Worm (Caenorhabditis elegans): ENCODE results near the gene gfat-1.

gfat-1 gene

DNA sequence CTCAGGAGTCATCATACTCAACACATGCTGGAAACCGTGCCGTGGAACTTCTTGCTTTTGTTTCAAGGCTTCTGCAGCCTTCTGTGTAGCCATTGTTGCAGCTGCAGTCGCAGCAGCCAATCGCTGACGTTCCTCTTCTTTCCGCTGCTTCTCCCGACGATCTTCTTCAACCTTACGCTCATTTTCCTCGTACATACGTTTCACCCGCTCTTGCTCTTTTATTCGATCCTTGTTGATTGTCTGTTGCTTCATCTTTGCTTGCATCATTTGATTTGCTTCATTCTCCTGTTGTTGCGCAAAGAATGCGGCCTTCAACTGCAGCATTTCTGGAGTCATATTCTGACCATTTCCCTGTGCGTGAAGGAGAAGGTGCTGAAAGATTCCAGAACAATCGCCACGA is 27.4 kb upstream of the gfat-1 start:
- TF ChIP-seq aly-1 (tag; optimal IDR thresholded peaks at IDR 0.05) (peak; percentile 63), tbx-37 (GFP tag; conservative IDR thresholded peaks at IDR 0.05) (no peak), flt-1 (GFP tag; IDR thresholded peaks at IDR 0.05) (no peak)

DNA sequence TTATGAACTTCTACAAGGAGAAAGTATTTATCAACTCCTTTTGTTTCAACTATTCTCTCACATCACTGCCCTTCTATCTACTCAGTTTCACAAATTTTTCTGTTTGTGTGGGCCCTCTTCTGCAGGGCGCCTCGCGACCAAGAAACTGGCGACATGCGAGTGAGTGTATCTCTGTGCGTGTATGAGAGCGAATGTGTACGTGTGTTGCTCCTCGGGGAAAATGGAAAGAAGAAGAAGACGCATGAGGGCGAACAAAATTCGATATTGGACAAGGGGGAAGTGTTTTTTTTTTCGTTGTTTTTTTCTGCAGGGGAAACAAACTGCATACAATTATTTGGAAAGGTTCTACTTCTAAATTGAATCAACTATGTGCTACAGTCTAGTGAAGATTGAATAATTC is 26.4 kb upstream of the gfat-1 start:
- no peak for TF ChIP-seq aly-1 (tag; optimal IDR thresholded peaks at IDR 0.05)
- TF ChIP-seq hmg-4 (GFP tag; optimal IDR thresholded peaks at IDR 0.05) = no peak
- no peak for TF ChIP-seq hmbx-1 (tag; optimal IDR thresholded peaks at IDR 0.05)
- TF ChIP-seq F13C5.2 (tag; optimal IDR thresholded peaks at IDR 0.05) = no peak
- no peak for TF ChIP-seq tbx-11 (GFP tag; IDR thresholded peaks at IDR 0.05)
- no peak for TF ChIP-seq B0310.2 (tag; optimal IDR thresholded peaks at IDR 0.05)
- no peak for TF ChIP-seq ama-1 (optimal IDR thresholded peaks at IDR 0.05)
- no peak for TF ChIP-seq pes-1 (GFP tag; IDR thresholded peaks at IDR 0.05)
- no peak for TF ChIP-seq tra-4 (tag; optimal IDR thresholded peaks at IDR 0.05)
- TF ChIP-seq tbx-37 (GFP tag; conservative IDR thresholded peaks at IDR 0.05) = no peak
- TF ChIP-seq ets-7 (tag; optimal IDR thresholded peaks at IDR 0.05) = no peak
- no peak for TF ChIP-seq sea-1 (GFP tag; conservative IDR thresholded peaks at IDR 0.05)
- TF ChIP-seq ceh-36 (tag; optimal IDR thresholded peaks at IDR 0.05) = no peak
- TF ChIP-seq scrt-1 (GFP tag; IDR thresholded peaks at IDR 0.05) = no peak
- no peak for TF ChIP-seq hnd-1 (tag; optimal IDR thresholded peaks at IDR 0.05)
- no peak for TF ChIP-seq flt-1 (GFP tag; IDR thresholded peaks at IDR 0.05)
- no peak for TF ChIP-seq ceh-13 (GFP tag; optimal IDR thresholded peaks at IDR 0.05)

DNA sequence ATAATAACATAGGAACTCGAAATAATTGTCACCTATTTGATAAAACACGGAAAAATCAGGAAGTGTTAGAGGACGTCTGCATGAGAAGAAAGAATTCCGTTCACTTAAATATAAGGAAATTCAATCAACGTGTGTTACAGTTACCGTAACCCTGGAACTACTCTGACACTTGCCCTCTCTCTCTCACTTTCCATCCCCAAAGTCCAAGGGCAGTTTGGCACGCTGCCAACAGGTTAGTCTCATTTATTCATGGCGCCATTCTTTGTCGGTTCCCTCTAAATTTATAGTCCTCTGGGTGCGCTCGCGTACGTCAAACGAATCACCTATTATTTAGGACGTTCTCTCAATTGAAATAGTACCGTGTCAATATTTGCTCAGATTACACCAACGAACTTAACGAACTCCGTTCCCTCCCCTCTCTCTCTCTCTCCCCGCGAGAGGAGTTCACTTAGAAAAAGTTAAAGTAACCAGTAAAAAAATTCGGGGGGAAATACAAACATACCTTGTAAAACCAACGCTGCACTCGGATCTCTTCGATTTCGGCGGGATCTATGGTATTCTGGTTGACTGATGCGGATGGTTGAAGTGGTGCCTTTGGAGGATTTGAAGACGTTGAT is 25.5 kb upstream of the gfat-1 start:
- TF ChIP-seq pes-1 (GFP tag; IDR thresholded peaks at IDR 0.05) = no peak
- no peak for TF ChIP-seq hnd-1 (tag; optimal IDR thresholded peaks at IDR 0.05)
- TF ChIP-seq tbx-11 (GFP tag; IDR thresholded peaks at IDR 0.05) = no peak
- no peak for TF ChIP-seq scrt-1 (GFP tag; IDR thresholded peaks at IDR 0.05)
- TF ChIP-seq tra-4 (tag; optimal IDR thresholded peaks at IDR 0.05) = no peak
- no peak for TF ChIP-seq ceh-36 (tag; optimal IDR thresholded peaks at IDR 0.05)
- no peak for TF ChIP-seq B0310.2 (tag; optimal IDR thresholded peaks at IDR 0.05)
- TF ChIP-seq F13C5.2 (tag; optimal IDR thresholded peaks at IDR 0.05) = no peak
- TF ChIP-seq flt-1 (GFP tag; IDR thresholded peaks at IDR 0.05) = no peak
- TF ChIP-seq ama-1 (optimal IDR thresholded peaks at IDR 0.05) = no peak
- no peak for TF ChIP-seq hmg-4 (GFP tag; optimal IDR thresholded peaks at IDR 0.05)
- TF ChIP-seq ceh-13 (GFP tag; optimal IDR thresholded peaks at IDR 0.05) = no peak
- TF ChIP-seq tbx-37 (GFP tag; conservative IDR thresholded peaks at IDR 0.05) = no peak
- no peak for TF ChIP-seq sea-1 (GFP tag; conservative IDR thresholded peaks at IDR 0.05)
- TF ChIP-seq hmbx-1 (tag; optimal IDR thresholded peaks at IDR 0.05) = no peak
- no peak for TF ChIP-seq ets-7 (tag; optimal IDR thresholded peaks at IDR 0.05)

DNA sequence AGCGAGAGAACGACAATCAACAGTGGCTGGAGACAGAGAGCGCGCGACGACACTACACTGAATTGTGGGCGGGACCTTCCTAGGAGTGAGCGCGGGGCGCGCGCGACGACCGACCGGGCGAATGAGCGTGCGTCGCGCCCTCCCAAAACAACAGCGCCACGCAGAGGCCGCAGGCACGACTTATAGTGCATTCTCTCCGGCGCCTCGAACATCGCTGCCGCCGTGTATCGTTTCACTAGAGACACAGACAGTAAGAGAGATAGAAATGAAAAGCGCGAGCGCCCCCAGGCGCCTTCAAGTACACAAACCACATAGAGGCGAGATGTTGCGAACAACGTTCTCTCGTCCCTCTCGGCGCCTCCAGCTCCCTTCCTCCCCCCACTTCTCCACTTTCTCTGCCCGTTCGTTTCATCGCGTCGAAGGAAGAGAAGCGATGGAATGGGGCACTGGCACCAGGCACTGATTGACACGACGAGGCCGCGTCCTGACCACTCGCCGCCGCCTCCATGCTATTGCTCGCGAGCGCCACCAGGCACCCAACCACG is 24.7 kb upstream of the gfat-1 start:
- TF ChIP-seq F13C5.2 (tag; optimal IDR thresholded peaks at IDR 0.05) = no peak
- no peak for TF ChIP-seq ama-1 (optimal IDR thresholded peaks at IDR 0.05)
- TF ChIP-seq pes-1 (GFP tag; IDR thresholded peaks at IDR 0.05) = peak; percentile 9; the same call in 1 of the 2 replicates
- TF ChIP-seq tbx-37 (GFP tag; conservative IDR thresholded peaks at IDR 0.05) = no peak
- TF ChIP-seq aly-1 (tag; optimal IDR thresholded peaks at IDR 0.05) = no peak
- no peak for TF ChIP-seq ceh-36 (tag; optimal IDR thresholded peaks at IDR 0.05)
- TF ChIP-seq flt-1 (GFP tag; IDR thresholded peaks at IDR 0.05) = no peak
- TF ChIP-seq sea-1 (GFP tag; conservative IDR thresholded peaks at IDR 0.05) = no peak
- peak; percentile 70 for TF ChIP-seq B0310.2 (tag; optimal IDR thresholded peaks at IDR 0.05)
- no peak for TF ChIP-seq hmg-4 (GFP tag; optimal IDR thresholded peaks at IDR 0.05)
- no peak for TF ChIP-seq hnd-1 (tag; optimal IDR thresholded peaks at IDR 0.05)
- no peak for TF ChIP-seq tbx-11 (GFP tag; IDR thresholded peaks at IDR 0.05)
- no peak for TF ChIP-seq ets-7 (tag; optimal IDR thresholded peaks at IDR 0.05)
- no peak for TF ChIP-seq ceh-13 (GFP tag; optimal IDR thresholded peaks at IDR 0.05)
- TF ChIP-seq tra-4 (tag; optimal IDR thresholded peaks at IDR 0.05) = no peak

DNA sequence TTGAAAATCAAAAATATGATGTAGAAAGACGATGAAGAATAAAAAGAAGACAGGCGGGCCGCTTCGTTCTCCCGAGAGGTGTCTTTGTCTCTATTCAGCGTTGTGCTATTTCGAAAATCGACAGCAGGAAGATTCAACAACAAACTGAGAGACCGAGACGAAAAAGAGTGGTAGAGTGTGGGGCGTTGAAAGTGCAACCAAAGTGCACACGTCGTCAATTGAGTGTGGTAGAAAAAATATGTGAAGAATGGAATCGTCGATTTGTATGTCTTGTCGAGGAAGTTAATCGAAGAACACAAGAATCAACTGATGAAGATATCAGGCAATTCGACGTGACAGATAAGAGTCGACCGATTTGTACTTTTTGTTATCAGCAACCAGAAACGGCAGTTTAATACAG is 24.0 kb upstream of the gfat-1 start:
- no peak for TF ChIP-seq hmbx-1 (tag; optimal IDR thresholded peaks at IDR 0.05)
- TF ChIP-seq pes-1 (GFP tag; IDR thresholded peaks at IDR 0.05) = peak; percentile 3; the same call in 1 of the 2 replicates
- TF ChIP-seq tbx-37 (GFP tag; conservative IDR thresholded peaks at IDR 0.05) = no peak
- no peak for TF ChIP-seq sea-1 (GFP tag; conservative IDR thresholded peaks at IDR 0.05)

DNA sequence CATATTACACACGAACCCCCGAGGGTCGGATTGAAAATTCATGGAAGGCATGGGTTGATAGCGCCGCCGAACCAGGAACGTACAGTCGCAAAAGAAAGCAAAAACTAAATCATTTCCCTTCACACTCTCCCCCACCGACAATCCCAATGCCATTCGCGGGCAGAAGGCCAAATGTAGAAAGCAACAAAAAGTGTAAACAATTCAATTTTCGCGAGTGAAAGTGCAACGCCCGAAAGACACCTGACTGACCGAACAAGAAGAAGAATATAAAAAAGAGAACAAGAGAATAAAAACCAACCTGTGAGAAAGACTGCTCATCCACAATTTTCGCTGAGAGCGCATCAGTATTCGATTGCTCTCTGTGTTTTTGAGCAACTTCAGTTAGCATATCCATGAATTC is 22.5 kb upstream of the gfat-1 start:
- TF ChIP-seq hnd-1 (tag; optimal IDR thresholded peaks at IDR 0.05) = no peak
- TF ChIP-seq scrt-1 (GFP tag; IDR thresholded peaks at IDR 0.05) = no peak
- no peak for TF ChIP-seq tbx-11 (GFP tag; IDR thresholded peaks at IDR 0.05)
- TF ChIP-seq ceh-36 (tag; optimal IDR thresholded peaks at IDR 0.05) = no peak
- TF ChIP-seq ets-7 (tag; optimal IDR thresholded peaks at IDR 0.05) = no peak
- TF ChIP-seq tra-4 (tag; optimal IDR thresholded peaks at IDR 0.05) = no peak
- no peak for TF ChIP-seq flt-1 (GFP tag; IDR thresholded peaks at IDR 0.05)
- no peak for TF ChIP-seq F13C5.2 (tag; optimal IDR thresholded peaks at IDR 0.05)
- TF ChIP-seq ama-1 (optimal IDR thresholded peaks at IDR 0.05) = no peak
- no peak for TF ChIP-seq ceh-13 (GFP tag; optimal IDR thresholded peaks at IDR 0.05)
- TF ChIP-seq hmg-4 (GFP tag; optimal IDR thresholded peaks at IDR 0.05) = no peak
- TF ChIP-seq pes-1 (GFP tag; IDR thresholded peaks at IDR 0.05) = no peak
- no peak for TF ChIP-seq tbx-37 (GFP tag; conservative IDR thresholded peaks at IDR 0.05)
- no peak for TF ChIP-seq aly-1 (tag; optimal IDR thresholded peaks at IDR 0.05)
- no peak for TF ChIP-seq sea-1 (GFP tag; conservative IDR thresholded peaks at IDR 0.05)
- TF ChIP-seq hmbx-1 (tag; optimal IDR thresholded peaks at IDR 0.05) = no peak
- no peak for TF ChIP-seq B0310.2 (tag; optimal IDR thresholded peaks at IDR 0.05)

DNA sequence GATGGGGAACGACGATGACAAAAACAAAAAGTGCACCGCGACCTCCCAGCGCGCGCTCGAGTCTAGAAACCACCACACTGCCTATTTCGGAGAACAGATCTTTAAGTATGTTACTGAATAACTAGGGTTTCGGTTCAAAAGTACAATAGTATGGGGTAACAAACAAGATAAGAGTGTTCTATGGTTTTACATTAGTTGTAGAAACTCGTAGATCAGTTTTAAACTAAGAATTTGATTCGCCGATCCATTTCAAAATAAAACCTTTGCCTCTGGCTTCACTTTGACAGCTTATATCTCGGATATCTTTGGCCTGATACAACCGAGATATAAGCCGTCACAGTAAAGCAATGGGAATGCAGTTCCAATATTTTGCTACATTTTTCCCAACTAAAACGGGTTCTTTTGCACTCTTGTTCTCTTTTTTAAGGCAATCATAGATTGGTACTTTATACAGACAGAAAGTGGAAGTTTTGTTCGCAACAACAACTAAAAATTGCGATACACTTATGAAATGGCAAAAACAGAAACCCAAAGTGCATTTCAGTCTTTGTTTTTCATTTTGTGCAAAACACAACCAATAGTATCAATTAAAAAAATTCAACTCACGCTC is 21.2 kb upstream of the gfat-1 start:
- TF ChIP-seq flt-1 (GFP tag; IDR thresholded peaks at IDR 0.05) = no peak
- TF ChIP-seq F13C5.2 (tag; optimal IDR thresholded peaks at IDR 0.05) = no peak
- TF ChIP-seq ets-7 (tag; optimal IDR thresholded peaks at IDR 0.05) = no peak
- TF ChIP-seq B0310.2 (tag; optimal IDR thresholded peaks at IDR 0.05) = no peak
- TF ChIP-seq tra-4 (tag; optimal IDR thresholded peaks at IDR 0.05) = no peak
- no peak for TF ChIP-seq tbx-37 (GFP tag; conservative IDR thresholded peaks at IDR 0.05)
- TF ChIP-seq ceh-13 (GFP tag; optimal IDR thresholded peaks at IDR 0.05) = no peak
- TF ChIP-seq ceh-36 (tag; optimal IDR thresholded peaks at IDR 0.05) = no peak
- TF ChIP-seq sea-1 (GFP tag; conservative IDR thresholded peaks at IDR 0.05) = no peak
